Worm (Caenorhabditis elegans): ENCODE measurements around the gene ZC239.3.

ZC239.3 gene

DNA sequence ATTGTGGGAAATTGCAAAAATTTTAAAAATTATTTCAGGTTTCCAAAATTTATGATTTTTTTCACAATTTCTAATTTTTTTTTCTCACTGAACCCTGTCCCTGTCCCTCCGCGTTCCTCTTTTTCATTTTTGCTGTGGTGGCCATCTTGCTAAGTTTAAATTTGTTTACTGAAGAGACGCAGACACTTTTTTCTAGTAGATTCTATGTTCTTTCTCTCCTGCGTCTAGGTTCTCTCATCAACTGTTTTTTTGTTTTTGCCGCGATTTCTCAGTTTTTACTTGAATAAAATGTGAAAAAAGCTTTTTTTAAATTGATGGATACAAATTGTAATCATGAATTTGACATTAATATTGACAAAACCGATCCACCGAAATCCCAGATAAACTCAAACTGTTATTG lies 6.6 kb upstream of the ZC239.3 start, which contains the start of gene ZC239.6 (continued):
- peak in 1 of 2 experiments; percentile 68 for TF ChIP-seq daf-16 (GFP tag; optimal IDR thresholded peaks at IDR 0.05)
- no peak for TF ChIP-seq daf-16 (tag; optimal IDR thresholded peaks at IDR 0.05)
- TF ChIP-seq daf-19 (GFP tag; conservative IDR thresholded peaks at IDR 0.05): no peak
- no peak for TF ChIP-seq nhr-25 (tag; optimal IDR thresholded peaks at IDR 0.05; ENCODE audit: borderline replicate concordance, insufficient read depth)
- TF ChIP-seq F37D6.2 (tag; optimal IDR thresholded peaks at IDR 0.05): no peak
- no peak for TF ChIP-seq saeg-2 (GFP tag; IDR thresholded peaks at IDR 0.05)

DNA sequence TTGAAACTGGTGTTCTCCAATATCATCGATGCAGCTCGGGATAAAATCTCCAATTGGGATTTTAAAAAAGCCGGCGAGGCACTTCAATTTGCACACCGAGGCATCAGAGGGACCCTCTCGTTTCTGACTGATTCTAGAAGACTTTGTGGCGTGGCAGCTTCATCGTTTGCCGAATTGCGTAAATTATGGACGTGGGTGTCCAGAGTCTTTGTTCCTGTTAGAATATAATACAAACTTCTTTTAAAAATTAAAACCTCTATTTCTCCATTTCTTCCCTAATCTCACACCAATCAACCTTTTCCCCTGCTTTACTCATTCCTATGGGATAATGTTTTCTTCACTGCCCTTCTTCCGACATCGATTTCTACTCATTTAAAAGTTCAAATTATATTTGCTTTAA lies 5.5 kb upstream of the ZC239.3 start, which contains the start of gene ZC239.5:
ZC239.5 (plus strand) TSS at position 301 of the 400 bp plus-strand sequence.
- peak in 1 of 2 experiments; percentile 56 for TF ChIP-seq unc-62 (GFP tag; optimal IDR thresholded peaks at IDR 0.05 in 1 of 2)
- TF ChIP-seq unc-62 (tag; optimal IDR thresholded peaks at IDR 0.05): no peak
- no peak for TF ChIP-seq ztf-7 (tag; optimal IDR thresholded peaks at IDR 0.05)
- no peak for TF ChIP-seq unc-39 (tag; optimal IDR thresholded peaks at IDR 0.05)
- no peak for TF ChIP-seq nhr-11 (tag; optimal IDR thresholded peaks at IDR 0.05)
- no peak for TF ChIP-seq tra-1 (GFP tag; IDR thresholded peaks at IDR 0.05)
- 0 out of 2 replicates have a peak, but pooled peaks have one; percentile 12 for TF ChIP-seq D1046.2 (GFP tag; IDR thresholded peaks at IDR 0.05)
- TF ChIP-seq nhr-6 (tag; optimal IDR thresholded peaks at IDR 0.05): no peak

DNA sequence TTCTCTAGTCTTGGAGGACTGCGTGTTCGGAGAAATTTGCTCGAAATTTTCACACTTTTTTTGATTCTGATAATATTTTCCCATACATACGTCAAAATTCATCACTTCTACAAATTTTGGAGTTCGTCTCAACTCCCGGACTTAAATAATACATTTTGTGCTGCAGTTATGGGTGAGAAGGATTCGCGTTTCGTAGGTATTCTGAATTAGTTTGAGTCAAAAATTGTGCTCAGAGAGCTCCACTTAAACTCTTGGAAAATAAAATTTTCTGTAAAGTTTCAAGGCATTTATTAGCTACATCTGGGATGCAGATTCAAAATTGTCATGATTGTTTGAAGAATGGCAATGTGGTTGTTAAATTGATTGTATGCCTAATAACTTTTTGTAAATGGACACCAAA lies 2.0 kb upstream of the ZC239.3 start, which contains the start of gene ZC239.4:
ZC239.4 (plus strand) TSS at position 301 of the 400 bp plus-strand sequence.
- TF ChIP-seq nhr-11 (tag; optimal IDR thresholded peaks at IDR 0.05) (no peak), nhr-41 (GFP tag; IDR thresholded peaks at IDR 0.05) (no peak), mxl-2 (GFP tag; conservative IDR thresholded peaks at IDR 0.05) (no peak), ceh-28 (tag; optimal IDR thresholded peaks at IDR 0.05) (no peak), hmg-1.1 (GFP tag; IDR thresholded peaks at IDR 0.05) (no peak), mes-2 (tag; optimal IDR thresholded peaks at IDR 0.05; ENCODE audit: poor library complexity, severe bottlenecking) (no peak), Y5F2A.4 (GFP tag; optimal IDR thresholded peaks at IDR 0.05) (no peak), nhr-25 (tag; optimal IDR thresholded peaks at IDR 0.05; ENCODE audit: borderline replicate concordance, insufficient read depth) (no peak), T20F7.1 (GFP tag; optimal IDR thresholded peaks at IDR 0.05) (no peak), mxl-3 (GFP tag; optimal IDR thresholded peaks at IDR 0.05) (no peak), fkh-10 (GFP tag; optimal IDR thresholded peaks at IDR 0.05) (no peak), lim-7 (GFP tag; IDR thresholded peaks at IDR 0.05) (no peak), skn-1 (tag; optimal IDR thresholded peaks at IDR 0.05) (no peak), ceh-62 (tag; optimal IDR thresholded peaks at IDR 0.05) (no peak)

DNA sequence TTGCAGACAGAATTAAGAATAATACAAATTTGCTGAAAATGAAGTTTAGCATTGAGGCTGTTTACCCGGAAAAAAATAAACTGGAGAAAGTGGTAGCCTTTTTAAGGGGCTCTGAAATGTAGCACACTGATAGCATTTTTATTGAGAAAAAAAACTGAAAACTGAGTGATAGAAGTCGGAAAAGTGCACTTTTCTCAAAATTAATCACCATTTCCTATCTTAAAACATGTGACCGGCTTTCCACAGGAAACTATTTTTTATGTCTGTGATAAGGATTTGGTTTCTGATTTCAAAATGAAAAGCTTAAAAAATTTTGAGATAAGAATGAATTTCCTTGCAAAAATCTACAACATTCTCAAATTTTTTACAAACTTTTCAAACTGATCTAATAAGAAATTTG lies 4.9 kb downstream of the ZC239.3 start, which contains the start of gene ZC239.22:
ZC239.22 (minus strand) TSS at position 101 of the 400 bp plus-strand sequence.
- TF ChIP-seq nhr-48 (tag; optimal IDR thresholded peaks at IDR 0.05) (no peak), aha-1 (tag) (peak; percentile 21)

DNA sequence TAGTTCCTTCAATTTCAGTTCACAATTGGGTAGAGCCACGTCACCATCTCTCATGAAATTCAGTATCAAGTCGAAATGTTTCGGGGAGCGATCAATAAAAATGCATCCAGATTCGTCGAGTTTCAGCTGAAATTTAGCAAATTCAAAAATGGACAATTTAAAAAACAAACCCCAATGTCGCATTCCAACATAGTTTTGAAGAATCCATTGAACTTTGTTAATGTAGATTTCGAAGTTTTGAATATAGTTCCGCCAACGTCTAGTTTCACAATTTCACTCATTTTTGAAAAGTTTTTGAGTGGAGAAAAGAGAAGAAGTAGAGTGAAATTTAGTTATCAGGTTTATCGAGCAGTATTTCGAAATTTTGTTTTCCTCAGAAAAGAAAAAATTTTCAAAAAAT lies 5.9 kb downstream of the ZC239.3 start, which contains the start of gene ZC239.14:
ZC239.14 (minus strand) TSS at position 305 of the 400 bp plus-strand sequence.
- no peak for TF ChIP-seq lir-3 (tag; optimal IDR thresholded peaks at IDR 0.05)
- peak; percentile 91 for TF ChIP-seq aha-1 (tag)
- no peak for TF ChIP-seq lin-13 (GFP tag; optimal IDR thresholded peaks at IDR 0.05)

DNA sequence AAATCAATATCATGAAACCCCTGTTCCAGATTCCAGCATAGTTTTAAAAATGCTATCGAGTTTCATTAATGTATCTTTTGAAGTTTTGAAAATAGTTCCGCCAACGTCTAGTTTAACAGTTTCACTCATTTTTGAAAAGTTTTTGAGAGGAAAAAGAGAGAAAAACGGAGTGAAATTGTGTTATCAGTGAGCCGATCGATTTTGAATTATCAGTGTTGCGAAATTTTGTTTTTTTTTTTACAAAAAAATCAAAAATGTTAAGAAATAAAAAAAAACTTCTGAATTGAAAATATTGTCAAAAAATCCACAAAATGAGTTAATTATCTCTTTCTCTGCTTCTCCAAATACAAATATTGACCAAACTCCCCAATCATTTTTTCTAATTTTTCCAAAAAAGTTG lies 6.8 kb downstream of the ZC239.3 start, which contains the start of gene ZC239.13:
ZC239.13 (minus strand) TSS at position 154 of the 400 bp plus-strand sequence.
- TF ChIP-seq nhr-111 (GFP tag; optimal IDR thresholded peaks at IDR 0.05): no peak
- no peak for TF ChIP-seq tag-97 (GFP tag; IDR thresholded peaks at IDR 0.05)
- peak; percentile 26 for TF ChIP-seq pqm-1 (tag; optimal IDR thresholded peaks at IDR 0.05)

Measured in whole organism, L4 larva.